Worm (Caenorhabditis elegans) whole organism, young adult: ENCODE results near the gene F46G11.2.
A peak's percentile ranks its signal among the peaks of the same experiment; 100 is the strongest.

Source experiments
- B0019.2 ChIP-seq: fragments of 200-800 bp; sonication (Bioruptor generic); conservative IDR thresholded peaks from 2 replicates; pipeline ENCODE4 v1.3.6; 2022; ENCODE audit warnings: missing genetic modification reagents, missing genetic modification characterization, missing compliant biosample characterization
- C06A6.2 ChIP-seq: fragments of 200-800 bp; sonication (Bioruptor generic); conservative IDR thresholded peaks from 2 replicates; pipeline ENCODE4 v1.3.6; 2022; ENCODE audit warnings: missing genetic modification characterization, missing compliant biosample characterization
- D2030.7 ChIP-seq: fragments of 200-800 bp; sonication (Bioruptor generic); IDR thresholded peaks from 2 replicates; pipeline ENCODE4 v1.3.6; 2022; ENCODE audit warnings: missing genetic modification reagents, missing genetic modification characterization, missing compliant biosample characterization
- F22D6.2 ChIP-seq: sonication (generic microtip); optimal IDR thresholded peaks from 2 replicates; lab custom pipeline; 2016; ENCODE audit warnings: mild to moderate bottlenecking, missing genetic modification characterization, missing compliant biosample characterization
- F33H1.4 ChIP-seq: fragments of 200-800 bp; sonication (Bioruptor generic); IDR thresholded peaks from 2 replicates; pipeline ENCODE4 v1.3.6; 2022; ENCODE audit warnings: missing genetic modification reagents, missing genetic modification characterization, missing compliant biosample characterization
- F37B4.10 ChIP-seq: fragments of 200-800 bp; sonication (Bioruptor generic); IDR thresholded peaks from 2 replicates; pipeline ENCODE4 v1.3.6; 2022; ENCODE audit warnings: missing genetic modification characterization, missing compliant biosample characterization
- F39B2.1 ChIP-seq: fragments of 200-800 bp; sonication (Bioruptor generic); IDR thresholded peaks from 2 replicates; pipeline ENCODE4 v1.3.6; 2022; ENCODE audit warnings: missing genetic modification reagents, missing genetic modification characterization, missing compliant biosample characterization
- F49E8.2 ChIP-seq: sonication (generic microtip); optimal IDR thresholded peaks from 3 replicates; lab custom pipeline; 2017; ENCODE audit warnings: missing genetic modification characterization, mild to moderate bottlenecking, missing compliant biosample characterization, antibody characterized with exemption, moderate library complexity; ENCODE audit not compliant: insufficient read depth
- T26A5.8 ChIP-seq: sonication (generic microtip); optimal IDR thresholded peaks from 2 replicates; lab custom pipeline; 2016; ENCODE audit warnings: missing genetic modification characterization, missing compliant biosample characterization
- Y56A3A.18 ChIP-seq: fragments of 200-800 bp; sonication (Bioruptor generic); IDR thresholded peaks from 2 replicates; pipeline ENCODE4 v1.3.6; 2022; ENCODE audit warnings: missing genetic modification reagents, missing genetic modification characterization, missing compliant biosample characterization
- ama-1 ChIP-seq, 3 experiments: fragments of 150-350 bp in 1 of 3; sonication (generic microtip) in 2 of 3; optimal IDR thresholded peaks; 2 replicates each; lab custom pipeline; 2014 to 2018; ENCODE audit warnings: missing biosample characterization in 2 of 3, missing genetic modification characterization in 2 of 3, missing genetic modification reagents in 2 of 3
- aptf-2 ChIP-seq: fragments of 200-800 bp; sonication (Bioruptor generic); conservative IDR thresholded peaks from 2 replicates; pipeline ENCODE4 v1.3.6; 2022; ENCODE audit warnings: missing genetic modification reagents, missing genetic modification characterization, missing compliant biosample characterization
- athp-1 ChIP-seq: sonication (generic microtip); optimal IDR thresholded peaks from 2 replicates; lab custom pipeline; 2017; ENCODE audit warnings: mild to moderate bottlenecking, missing genetic modification characterization, missing compliant biosample characterization
- attf-3 ChIP-seq: fragments of 200-800 bp; sonication (Bioruptor generic); conservative IDR thresholded peaks from 2 replicates; pipeline ENCODE4 v1.3.6; 2022; ENCODE audit warnings: missing genetic modification reagents, missing genetic modification characterization, missing compliant biosample characterization
- bed-2 ChIP-seq: fragments of 200-800 bp; sonication (Bioruptor generic); IDR thresholded peaks from 2 replicates; pipeline ENCODE4 v1.3.6; 2022; ENCODE audit warnings: missing genetic modification reagents, missing genetic modification characterization, missing compliant biosample characterization
- ceh-91 ChIP-seq: fragments of 200-800 bp; sonication (Bioruptor generic); IDR thresholded peaks from 2 replicates; pipeline ENCODE4 v1.3.6; 2022; ENCODE audit warnings: missing genetic modification reagents, missing genetic modification characterization, missing compliant biosample characterization
- chd-7 ChIP-seq: sonication (generic microtip); optimal IDR thresholded peaks from 2 replicates; lab custom pipeline; 2016; ENCODE audit warnings: mild to moderate bottlenecking, missing genetic modification characterization, moderate library complexity, missing compliant biosample characterization
- dpff-1 ChIP-seq: sonication (generic microtip); optimal IDR thresholded peaks from 2 replicates; lab custom pipeline; 2017; ENCODE audit warnings: mild to moderate bottlenecking, missing genetic modification characterization, missing compliant biosample characterization
- efl-1 ChIP-seq: fragments of 150-350 bp; optimal IDR thresholded peaks from 2 replicates; lab custom pipeline; 2014; ENCODE audit warnings: missing biosample characterization, missing genetic modification reagents, missing genetic modification characterization
- egrh-3 ChIP-seq: fragments of 200-800 bp; sonication (Bioruptor generic); IDR thresholded peaks from 2 replicates; pipeline ENCODE4 v1.3.6; 2022; ENCODE audit warnings: missing genetic modification reagents, missing genetic modification characterization, missing compliant biosample characterization
- fkh-3 ChIP-seq: sonication (generic microtip); optimal IDR thresholded peaks from 2 replicates; lab custom pipeline; 2016; ENCODE audit warnings: mild to moderate bottlenecking, missing genetic modification characterization, missing compliant biosample characterization
- gei-17 ChIP-seq: fragments of 200-800 bp; sonication (Bioruptor generic); optimal IDR thresholded peaks from 2 replicates; lab custom pipeline; 2018; ENCODE audit warnings: mild to moderate bottlenecking, missing genetic modification characterization, missing compliant biosample characterization
- hmg-1.2 ChIP-seq: fragments of 200-800 bp; sonication (Bioruptor generic); IDR thresholded peaks from 2 replicates; pipeline ENCODE4 v1.3.6; 2022; ENCODE audit warnings: missing genetic modification reagents, missing genetic modification characterization, missing compliant biosample characterization
- hrde-1 ChIP-seq: sonication (generic microtip); optimal IDR thresholded peaks from 2 replicates; lab custom pipeline; 2016; ENCODE audit warnings: missing genetic modification characterization, mild to moderate bottlenecking, missing compliant biosample characterization, moderate library complexity, missing genotype, missing genetic modification reagents, borderline replicate concordance
- hsf-1 ChIP-seq: fragments of 200-800 bp; sonication (Bioruptor generic); IDR thresholded peaks from 2 replicates; pipeline ENCODE4 v1.3.6; 2022; ENCODE audit warnings: missing genetic modification reagents, missing genetic modification characterization, missing compliant biosample characterization
- lag-1 ChIP-seq: fragments of 200-800 bp; sonication (Bioruptor generic); IDR thresholded peaks from 2 replicates; pipeline ENCODE4 v1.3.6; 2022; ENCODE audit warnings: missing genetic modification reagents, missing genetic modification characterization, missing compliant biosample characterization
- lin-26 ChIP-seq: fragments of 200-800 bp; sonication (Bioruptor generic); IDR thresholded peaks from 2 replicates; pipeline ENCODE4 v1.3.6; 2022; ENCODE audit warnings: missing genetic modification reagents, missing genetic modification characterization, missing compliant biosample characterization
- lin-35 ChIP-seq, 3 experiments: fragments of 150-350 bp in 2 of 3; sonication (generic microtip) in 1 of 3; optimal IDR thresholded peaks; 2 replicates each; lab custom pipeline; 2014 to 2018; ENCODE audit warnings: missing biosample characterization in 3 of 3, missing genetic modification characterization in 3 of 3, missing genetic modification reagents in 3 of 3
- lir-1 ChIP-seq: fragments of 200-800 bp; sonication (Bioruptor generic); conservative IDR thresholded peaks from 2 replicates; pipeline ENCODE4 v1.3.6; 2022; ENCODE audit warnings: missing genetic modification reagents, missing genetic modification characterization, missing compliant biosample characterization
- lsl-1 ChIP-seq: fragments of 200-800 bp; sonication (Bioruptor generic); optimal IDR thresholded peaks from 2 replicates; lab custom pipeline; 2018; ENCODE audit warnings: mild to moderate bottlenecking, missing genetic modification characterization, moderate library complexity, missing compliant biosample characterization
- mes-4 ChIP-seq: sonication (generic microtip); optimal IDR thresholded peaks from 2 replicates; lab custom pipeline; 2016; ENCODE audit warnings: missing genotype, missing genetic modification characterization, missing compliant biosample characterization
- mxl-1 ChIP-seq: sonication (generic microtip); optimal IDR thresholded peaks from 2 replicates; lab custom pipeline; 2016; ENCODE audit warnings: missing genetic modification characterization, missing compliant biosample characterization
- nfya-2 ChIP-seq: fragments of 200-800 bp; sonication (Bioruptor generic); IDR thresholded peaks from 2 replicates; pipeline ENCODE4 v1.3.6; 2022; ENCODE audit warnings: missing genetic modification reagents, missing genetic modification characterization, missing compliant biosample characterization
- nhr-120 ChIP-seq: fragments of 200-800 bp; sonication (Bioruptor generic); IDR thresholded peaks from 2 replicates; pipeline ENCODE4 v1.3.6; 2022; ENCODE audit warnings: missing genetic modification characterization, missing compliant biosample characterization
- nhr-179 ChIP-seq: sonication (generic microtip); optimal IDR thresholded peaks from 2 replicates; lab custom pipeline; 2016; ENCODE audit warnings: mild to moderate bottlenecking, missing genetic modification characterization, missing compliant biosample characterization
- pha-4 ChIP-seq: fragments of 150-350 bp; sonication (generic microtip); optimal IDR thresholded peaks from 2 replicates; lab custom pipeline; 2014; ENCODE audit warnings: missing biosample characterization, missing genetic modification reagents, missing genetic modification characterization
- sea-2 ChIP-seq: fragments of 200-800 bp; sonication (Bioruptor generic); IDR thresholded peaks from 2 replicates; pipeline ENCODE4 v1.3.6; 2022; ENCODE audit warnings: missing genetic modification characterization, missing compliant biosample characterization
- snpc-4 ChIP-seq, 5 experiments: fragments of 150-350 bp in 1 of 5; sonication (generic microtip) in 4 of 5; optimal IDR thresholded peaks; 2 replicates each; lab custom pipeline; 2014 to 2018; ENCODE audit warnings: missing genetic modification characterization in 5 of 5, missing biosample characterization in 3 of 5, antibody characterized with exemption in 2 of 5, mild to moderate bottlenecking in 2 of 5, missing compliant biosample characterization in 2 of 5, missing genotype in 2 of 5, moderate library complexity in 2 of 5, missing genetic modification reagents in 1 of 5
- tbp1 ChIP-seq: fragments of 200-800 bp; sonication (Bioruptor generic); optimal IDR thresholded peaks from 2 replicates; lab custom pipeline; 2018; ENCODE audit warnings: mild to moderate bottlenecking, missing genetic modification characterization, missing compliant biosample characterization
- tlf-1 ChIP-seq: fragments of 200-800 bp; sonication (Bioruptor generic); optimal IDR thresholded peaks from 2 replicates; lab custom pipeline; 2018; ENCODE audit warnings: mild to moderate bottlenecking, missing genetic modification characterization, missing compliant biosample characterization
- zim-3 ChIP-seq: sonication (generic microtip); optimal IDR thresholded peaks from 2 replicates; lab custom pipeline; 2017; ENCODE audit warnings: mild to moderate bottlenecking, missing genetic modification characterization, moderate library complexity, missing compliant biosample characterization
- ztf-18 ChIP-seq: sonication (generic microtip); optimal IDR thresholded peaks from 2 replicates; lab custom pipeline; 2016; ENCODE audit warnings: missing genotype, mild to moderate bottlenecking, missing genetic modification characterization, missing compliant biosample characterization
- ztf-22 ChIP-seq: fragments of 200-800 bp; sonication (Bioruptor generic); optimal IDR thresholded peaks from 2 replicates; lab custom pipeline; 2018; ENCODE audit warnings: mild to moderate bottlenecking, missing genetic modification characterization, moderate library complexity, missing compliant biosample characterization
- ztf-25 ChIP-seq: fragments of 200-800 bp; sonication (Bioruptor generic); IDR thresholded peaks from 2 replicates; pipeline ENCODE4 v1.3.6; 2022; ENCODE audit warnings: missing genetic modification reagents, missing genetic modification characterization, missing compliant biosample characterization
- ztf-26 ChIP-seq: sonication (generic microtip); optimal IDR thresholded peaks from 2 replicates; lab custom pipeline; 2017; ENCODE audit warnings: missing genetic modification characterization, missing compliant biosample characterization
- ztf-28 ChIP-seq: fragments of 200-800 bp; sonication (Bioruptor generic); IDR thresholded peaks from 2 replicates; pipeline ENCODE4 v1.3.6; 2022; ENCODE audit warnings: missing genetic modification reagents, missing genetic modification characterization, missing compliant biosample characterization
- ztf-3 ChIP-seq: fragments of 200-800 bp; sonication (Bioruptor generic); optimal IDR thresholded peaks from 2 replicates; lab custom pipeline; 2018; ENCODE audit warnings: mild to moderate bottlenecking, missing genetic modification characterization, missing compliant biosample characterization

F46G11.2 gene

ce11 chrX:5801156-5801592, 13.2 kb downstream of the F46G11.2 start:
- peak; percentile 65 for TF ChIP-seq athp-1 (tag; lab: Kevin White, UChicago)
- TF ChIP-seq fkh-3 (tag; lab: Kevin White, UChicago): peak; percentile 58
- TF ChIP-seq tlf-1 (GFP tag; lab: Kevin White, UChicago): peak; percentile 68
- TF ChIP-seq F37B4.10 (GFP tag; lab: Robert Waterston, UW): no peak
- peak; percentile 61 for TF ChIP-seq lir-1 (GFP tag; lab: Robert Waterston, UW)
- no peak for TF ChIP-seq lag-1 (GFP tag; lab: Robert Waterston, UW)
- 0 out of 2 replicates have a peak, but pooled peaks have one; percentile 29 for TF ChIP-seq ceh-91 (GFP tag; lab: Robert Waterston, UW)
- peak; percentile 89 for TF ChIP-seq zim-3 (tag; lab: Kevin White, UChicago)
- peak; percentile 83 for TF ChIP-seq mes-4 (tag; lab: Kevin White, UChicago)
- peak; percentile 23; the same call in 1 of the 2 replicates for TF ChIP-seq F33H1.4
- peak; percentile 57 for TF ChIP-seq egrh-3 (GFP tag; lab: Robert Waterston, UW)
- peak; percentile 89 for TF ChIP-seq lin-26 (GFP tag; lab: Robert Waterston, UW)
- peak; percentile 74; the same call in 1 of the 2 replicates for TF ChIP-seq aptf-2
- peak; percentile 62 for TF ChIP-seq F22D6.2 (tag; lab: Kevin White, UChicago)
- peak; percentile 0 to 85 (median 51) for TF ChIP-seq lin-35 (GFP tag; optimal IDR thresholded peaks at IDR 0.05; lab: Kevin White, UChicago)
- TF ChIP-seq mxl-1 (tag; lab: Kevin White, UChicago): peak; percentile 73
- peak; percentile 91 for TF ChIP-seq ztf-26 (tag; lab: Kevin White, UChicago)
- peak; percentile 68; the same call in 1 of the 2 replicates for TF ChIP-seq sea-2 (GFP tag; lab: Robert Waterston, UW)
- TF ChIP-seq D2030.7 (GFP tag; lab: Robert Waterston, UW): peak; percentile 82
- TF ChIP-seq ztf-25: peak; percentile 87; the same call in 1 of the 2 replicates
- peak; percentile 96 for TF ChIP-seq tbp1 (GFP tag; lab: Kevin White, UChicago)
- no peak for TF ChIP-seq nfya-2 (GFP tag; lab: Robert Waterston, UW)
- TF ChIP-seq efl-1 (GFP tag; lab: Kevin White, UChicago): peak; percentile 21
- TF ChIP-seq bed-2: peak; percentile 55; the same call in 1 of the 2 replicates
- no peak for TF ChIP-seq ama-1 (optimal IDR thresholded peaks at IDR 0.05; lab: Kevin White, UChicago)
- TF ChIP-seq ama-1 (GFP tag; optimal IDR thresholded peaks at IDR 0.05; lab: Kevin White, UChicago): peak; percentile 69 to 82
- peak; percentile 53; the same call in 1 of the 2 replicates for TF ChIP-seq attf-3 (GFP tag; lab: Robert Waterston, UW)
- TF ChIP-seq nhr-179 (tag; lab: Kevin White, UChicago): peak; percentile 41
- TF ChIP-seq ztf-3: no peak
- peak; percentile 54 for TF ChIP-seq hrde-1 (tag; lab: Kevin White, UChicago)
- peak; percentile 73 for TF ChIP-seq ztf-22
- peak; percentile 92 for TF ChIP-seq T26A5.8 (tag; lab: Kevin White, UChicago)
- 0 out of 2 replicates have a peak, but pooled peaks have one; percentile 67 for TF ChIP-seq ztf-28 (GFP tag; lab: Robert Waterston, UW)
- peak; percentile 36 for TF ChIP-seq F49E8.2 (tag; lab: Kevin White, UChicago)
- TF ChIP-seq dpff-1 (tag; lab: Kevin White, UChicago): peak; percentile 51
- peak; percentile 73 for TF ChIP-seq snpc-4 (GFP tag; optimal IDR thresholded peaks at IDR 0.05; lab: Kevin White, UChicago)
- peak; percentile 11 to 83 (median 78) for TF ChIP-seq snpc-4 (tag; optimal IDR thresholded peaks at IDR 0.05; lab: Kevin White, UChicago)
- peak; percentile 61; the same call in 1 of the 2 replicates for TF ChIP-seq C06A6.2 (GFP tag; lab: Robert Waterston, UW)
- TF ChIP-seq F39B2.1 (GFP tag; lab: Robert Waterston, UW): no peak
- peak; percentile 85 for TF ChIP-seq gei-17 (GFP tag; lab: Kevin White, UChicago)
- TF ChIP-seq lsl-1: peak; percentile 27
- TF ChIP-seq B0019.2: no peak
- peak; percentile 80 for TF ChIP-seq ztf-18 (tag; lab: Kevin White, UChicago)
- peak; percentile 74; the same call in 1 of the 2 replicates for TF ChIP-seq Y56A3A.18
- TF ChIP-seq hsf-1 (GFP tag; lab: Robert Waterston, UW): 0 out of 2 replicates have a peak, but pooled peaks have one; percentile 59
- TF ChIP-seq pha-4: no peak
- TF ChIP-seq chd-7 (tag; lab: Kevin White, UChicago): peak; percentile 91
- peak; percentile 94 for TF ChIP-seq hmg-1.2 (GFP tag; lab: Robert Waterston, UW)
- 0 out of 2 replicates have a peak, but pooled peaks have one; percentile 25 for TF ChIP-seq nhr-120 (GFP tag; lab: Robert Waterston, UW)
